Fruit fly (Drosophila melanogaster): ENCODE measurements around the gene ush.

ush gene

dm6 chr2L:478749-479482 is 2.9 kb downstream of the ush start (continued):
- TF ChIP-seq grau (tag; optimal IDR thresholded peaks at IDR 0.05) (peak; percentile 25), zen (tag; optimal IDR thresholded peaks at IDR 0.05) (no peak), CG5245 (GFP tag; optimal IDR thresholded peaks at IDR 0.05) (no peak), CG11456 (GFP tag; IDR thresholded peaks at IDR 0.05) (no peak), CG12071 (GFP tag; optimal IDR thresholded peaks at IDR 0.05) (peak; percentile 38), h (optimal IDR thresholded peaks at IDR 0.05) (no peak), bsh (GFP tag; optimal IDR thresholded peaks at IDR 0.05) (peak; percentile 13 to 100), Atf6 (GFP tag; IDR thresholded peaks at IDR 0.05) (no peak), fru (optimal IDR thresholded peaks at IDR 0.05) (no peak), CG42726 (GFP tag; IDR thresholded peaks at IDR 0.05; ENCODE audit: partially characterized antibody) (no peak), jigr1 (GFP tag; IDR thresholded peaks at IDR 0.05) (no peak), lilli (GFP tag; optimal IDR thresholded peaks at IDR 0.05) (no peak), al (GFP tag; IDR thresholded peaks at IDR 0.05) (no peak), croc (GFP tag; conservative IDR thresholded peaks at IDR 0.05) (no peak), CG6791 (GFP tag; IDR thresholded peaks at IDR 0.05; ENCODE audit: partially characterized antibody) (no peak), dmrt11E (tag; optimal IDR thresholded peaks at IDR 0.05) (no peak), mirr (GFP tag; optimal IDR thresholded peaks at IDR 0.05) (peak; percentile 94), CG4424 (GFP tag; optimal IDR thresholded peaks at IDR 0.05) (peak; percentile 3), CG14441 (GFP tag; IDR thresholded peaks at IDR 0.05) (no peak), CG17361 (GFP tag; IDR thresholded peaks at IDR 0.05) (no peak), CG4360 (GFP tag; IDR thresholded peaks at IDR 0.05) (no peak), CG11560 (tag; IDR thresholded peaks at IDR 0.05) (no peak), bcd (GFP tag; optimal IDR thresholded peaks at IDR 0.05) (peak; percentile 23), emc (GFP tag; optimal IDR thresholded peaks at IDR 0.05) (no peak), CG15011 (GFP tag; optimal IDR thresholded peaks at IDR 0.05) (no peak), so (GFP tag; IDR thresholded peaks at IDR 0.05) (no peak), CrebB (tag; optimal IDR thresholded peaks at IDR 0.05) (no peak), Dip3 (GFP tag; optimal IDR thresholded peaks at IDR 0.05) (peak; percentile 3), exex (tag; optimal IDR thresholded peaks at IDR 0.05) (peak; percentile 5), CG31365 (tag; optimal IDR thresholded peaks at IDR 0.05) (peak; percentile 56), cad (GFP tag; optimal IDR thresholded peaks at IDR 0.05) (no peak), tin (GFP tag; optimal IDR thresholded peaks at IDR 0.05) (peak; percentile 6), H15 (GFP tag; IDR thresholded peaks at IDR 0.05) (no peak), MBD-R2 (GFP tag; IDR thresholded peaks at IDR 0.05) (no peak), eve (GFP tag; optimal IDR thresholded peaks at IDR 0.05) (no peak), abd-A (tag; optimal IDR thresholded peaks at IDR 0.05) (peak; percentile 96), seq (GFP tag; IDR thresholded peaks at IDR 0.05) (no peak), Fer3 (tag; optimal IDR thresholded peaks at IDR 0.05) (peak; percentile 24), Dp (GFP tag; optimal IDR thresholded peaks at IDR 0.05) (peak; percentile 0), dan (GFP tag; IDR thresholded peaks at IDR 0.05) (no peak), zf30C (GFP tag; optimal IDR thresholded peaks at IDR 0.05) (no peak), CG30431 (GFP tag; optimal IDR thresholded peaks at IDR 0.05) (no peak), CG34376 (GFP tag; optimal IDR thresholded peaks at IDR 0.05) (peak; percentile 62), CG17612 (GFP tag; IDR thresholded peaks at IDR 0.05) (no peak), CG15073 (GFP tag; optimal IDR thresholded peaks at IDR 0.05) (no peak), CG8944 (GFP tag; optimal IDR thresholded peaks at IDR 0.05) (no peak), chn (GFP tag; optimal IDR thresholded peaks at IDR 0.05) (peak; percentile 70), tio (GFP tag; optimal IDR thresholded peaks at IDR 0.05) (no peak), CG11723 (GFP tag; optimal IDR thresholded peaks at IDR 0.05) (peak; percentile 42), pfk (GFP tag; optimal IDR thresholded peaks at IDR 0.05) (peak; percentile 58), ase (GFP tag; IDR thresholded peaks at IDR 0.05) (no peak), Hey (tag; optimal IDR thresholded peaks at IDR 0.05) (peak; percentile 67)

Measured in whole organism, embryonic.